Worm (Caenorhabditis elegans): ENCODE data around the gene cfap-20.

DNA sequence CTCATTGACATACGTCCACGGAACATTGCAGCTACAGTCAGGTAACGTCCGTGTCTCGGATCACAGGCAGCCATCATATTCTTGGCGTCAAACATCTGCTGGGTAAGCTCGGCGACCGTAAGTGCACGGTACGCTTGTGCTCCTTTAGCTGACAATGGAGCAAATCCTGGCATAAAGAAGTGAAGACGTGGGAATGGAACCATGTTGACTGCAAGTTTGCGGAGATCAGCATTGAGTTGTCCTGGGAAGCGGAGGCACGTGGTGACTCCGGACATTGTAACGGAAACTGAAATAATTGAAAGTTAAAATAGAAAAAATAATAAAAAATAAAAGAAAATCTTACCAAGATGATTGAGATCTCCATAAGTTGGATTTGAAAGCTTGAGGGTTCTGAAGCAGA lies 2.2 kb upstream of the cfap-20 start:
- TF ChIP-seq nhr-77 (tag; optimal IDR thresholded peaks at IDR 0.05): no peak
- no peak for TF ChIP-seq tbx-2 (tag; optimal IDR thresholded peaks at IDR 0.05)
- TF ChIP-seq nhr-76 (tag; optimal IDR thresholded peaks at IDR 0.05): no peak
- TF ChIP-seq snpc-4 (tag; optimal IDR thresholded peaks at IDR 0.05): no peak
- TF ChIP-seq nhr-28 (tag; optimal IDR thresholded peaks at IDR 0.05): no peak
- no peak for TF ChIP-seq jun-1 (tag; optimal IDR thresholded peaks at IDR 0.05)
- TF ChIP-seq lin-15B (tag; optimal IDR thresholded peaks at IDR 0.05): no peak
- TF ChIP-seq nhr-12 (tag; optimal IDR thresholded peaks at IDR 0.05): no peak
- no peak for TF ChIP-seq ZK546.5 (tag; optimal IDR thresholded peaks at IDR 0.05)
